Worm (Caenorhabditis elegans) whole organism, mixed stage, embryonic: Measurements from ENCODE around the gene txt-13.

ENCODE experiments used
- elt-3 ChIP-seq: fragments of 150-350 bp; optimal IDR thresholded peaks from 2 replicates; lab custom pipeline; 2014; ENCODE audit warnings: missing biosample characterization, missing genetic modification characterization
- lin-13 ChIP-seq: fragments of 150-350 bp; optimal IDR thresholded peaks from 2 replicates; lab custom pipeline; 2014; ENCODE audit warnings: missing biosample characterization, missing genetic modification characterization
- lsy-2 ChIP-seq: fragments of 150-350 bp; optimal IDR thresholded peaks from 2 replicates; lab custom pipeline; 2014; ENCODE audit warnings: missing biosample characterization, missing genetic modification characterization
- mep-1 ChIP-seq: fragments of 150-350 bp; optimal IDR thresholded peaks from 2 replicates; lab custom pipeline; 2017; ENCODE audit warnings: missing biosample characterization, missing genetic modification reagents, missing genetic modification characterization, inconsistent platforms
- nhr-12 ChIP-seq: fragments of 150-350 bp; optimal IDR thresholded peaks from 2 replicates; lab custom pipeline; 2014; ENCODE audit warnings: missing biosample characterization, missing genetic modification characterization
- pha-4 ChIP-seq: fragments of 150-350 bp; optimal IDR thresholded peaks from 2 replicates; lab custom pipeline; 2018; ENCODE audit warnings: missing biosample characterization, missing genetic modification reagents, missing genetic modification characterization
- unc-120 ChIP-seq: sonication (generic microtip); optimal IDR thresholded peaks from 2 replicates; lab custom pipeline; 2017; ENCODE audit warnings: missing genetic modification characterization, missing compliant biosample characterization; ENCODE audit not compliant: poor library complexity, severe bottlenecking
- unc-62 ChIP-seq: fragments of 150-350 bp; optimal IDR thresholded peaks from 2 replicates; lab custom pipeline; 2014; ENCODE audit warnings: missing biosample characterization, missing genetic modification reagents, missing genetic modification characterization

- no peak for TF ChIP-seq lsy-2
- no peak for TF ChIP-seq lin-13
- no peak for TF ChIP-seq unc-120 (tag; lab: Kevin White, UChicago)
- TF ChIP-seq nhr-12 (tag; lab: Kevin White, UChicago) = no peak
- no peak for TF ChIP-seq unc-62 (GFP tag; lab: Kevin White, UChicago)
- no peak for TF ChIP-seq mep-1 (tag; lab: Kevin White, UChicago)
- no peak for TF ChIP-seq pha-4 (tag; lab: Kevin White, UChicago)
- TF ChIP-seq elt-3 (tag; lab: Kevin White, UChicago) = no peak
Observed at ce11 chrII:10570302-10570701, at the start of gene txt-13.
